Fruit fly (Drosophila melanogaster) S2 (cell line): Measurements from ENCODE around the gene Nthl1.

Source experiments
- CG8478 ChIP-seq: fragments of >200 bp; optimal IDR thresholded peaks from 2 replicates; lab custom pipeline; 2018
- CTCF ChIP-seq, 2 experiments: fragments of >200 bp; optimal IDR thresholded peaks; 2 replicates each; lab custom pipeline; 2018

DNA sequence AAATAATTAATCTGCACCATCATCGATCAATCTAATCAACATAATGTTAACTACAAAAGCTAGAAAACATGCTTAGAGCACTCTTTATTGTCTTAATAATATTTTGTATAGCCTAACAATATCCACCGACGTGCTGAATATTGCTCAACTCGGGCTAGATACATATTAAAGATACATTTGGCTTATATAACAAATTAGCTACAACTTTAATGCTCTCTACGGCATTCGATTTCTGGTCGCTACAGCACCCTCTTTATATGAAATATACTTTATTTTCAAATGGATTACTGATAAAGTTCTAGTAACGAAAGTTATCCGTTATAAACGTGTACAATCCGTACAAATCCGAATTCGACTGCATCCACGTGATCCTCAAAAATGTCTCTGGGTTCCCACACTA, 30.3 kb upstream of the Nthl1 start:
- no peak for TF ChIP-seq CG8478 (lab: Kevin White, UChicago)
- no peak for TF ChIP-seq CTCF (optimal IDR thresholded peaks at IDR 0.05; lab: Kevin White, UChicago)
